Worm (Caenorhabditis elegans): Measurements from ENCODE around the gene jmjd-2.

DNA sequence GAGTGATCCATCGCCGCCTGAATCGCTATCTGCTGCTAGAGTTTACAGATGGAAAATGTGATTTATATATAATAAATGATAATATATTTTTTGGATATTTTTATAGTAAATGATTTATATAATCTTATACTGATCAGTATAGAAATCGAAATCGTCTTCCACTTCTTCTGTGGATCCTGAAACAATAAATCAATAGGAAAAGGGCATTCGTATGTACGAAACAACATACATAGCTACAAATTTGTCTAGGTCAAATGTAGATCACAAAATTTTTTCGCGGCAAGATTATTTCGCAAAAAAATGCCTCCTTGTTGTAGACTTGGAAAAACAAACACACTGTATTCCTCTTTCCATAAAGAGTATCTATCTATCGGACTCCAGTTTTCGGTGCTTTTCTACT, 29.3 kb downstream of the jmjd-2 start, which contains the start of gene Y48B6A.10:
- TF ChIP-seq nhr-77 (tag; optimal IDR thresholded peaks at IDR 0.05) = no peak
- TF ChIP-seq blmp-1 (tag; optimal IDR thresholded peaks at IDR 0.05; ENCODE audit: insufficient read depth) = no peak
